Fruit fly (Drosophila melanogaster) whole organism, embryonic: ENCODE results near the gene CG13024.

Source experiments
- Ada2b ChIP-seq: fragments of 200-800 bp; sonication (Bioruptor generic); IDR thresholded peaks from 2 replicates; pipeline ENCODE4 v1.3.6; 2022; ENCODE audit warnings: missing biosample characterization, missing genetic modification characterization
- Adf1 ChIP-seq: fragments of 200-800 bp; sonication (Bioruptor generic); IDR thresholded peaks from 2 replicates; pipeline ENCODE4 v1.3.6; 2022; ENCODE audit warnings: missing biosample characterization, missing genetic modification characterization
- Asciz ChIP-seq: fragments of 200-800 bp; sonication (Bioruptor generic); optimal IDR thresholded peaks from 2 replicates; lab custom pipeline; 2017; ENCODE audit warnings: missing biosample characterization, mild to moderate bottlenecking, missing genetic modification characterization, missing genetic modification reagents
- BtbVII ChIP-seq: fragments of 200-800 bp; sonication (Bioruptor generic); optimal IDR thresholded peaks from 3 replicates; lab custom pipeline; 2017; ENCODE audit warnings: missing biosample characterization, mild to moderate bottlenecking, missing genetic modification characterization
- CG10654 ChIP-seq: fragments of 200-800 bp; sonication (Bioruptor generic); optimal IDR thresholded peaks from 2 replicates; lab custom pipeline; 2016; ENCODE audit warnings: missing biosample characterization, missing genetic modification characterization
- CG12769 ChIP-seq: fragments of 200-800 bp; sonication (Bioruptor generic); optimal IDR thresholded peaks from 2 replicates; lab custom pipeline; 2019; ENCODE audit warnings: missing biosample characterization, mild to moderate bottlenecking, missing genetic modification characterization, moderate library complexity
- CG13775 ChIP-seq: fragments of 200-800 bp; sonication (Bioruptor generic); optimal IDR thresholded peaks from 3 replicates; lab custom pipeline; 2017; ENCODE audit warnings: missing biosample characterization, mild to moderate bottlenecking, missing genetic modification characterization
- CG15514 ChIP-seq: fragments of 200-800 bp; sonication (Bioruptor generic); optimal IDR thresholded peaks from 3 replicates; lab custom pipeline; 2017; ENCODE audit warnings: missing biosample characterization, missing genetic modification characterization, mild to moderate bottlenecking, moderate library complexity, missing genetic modification reagents
- CG15601 ChIP-seq: fragments of 200-800 bp; sonication (Bioruptor generic); optimal IDR thresholded peaks from 3 replicates; lab custom pipeline; 2019; ENCODE audit warnings: missing biosample characterization, mild to moderate bottlenecking, missing genetic modification characterization, moderate library complexity
- CG16813 ChIP-seq: fragments of 200-800 bp; sonication (Bioruptor generic); IDR thresholded peaks from 3 replicates; pipeline ENCODE4 v1.3.6; 2022; ENCODE audit warnings: missing biosample characterization, missing genetic modification characterization; ENCODE audit not compliant: partially characterized antibody
- CG17912 ChIP-seq: fragments of 200-800 bp; sonication (Bioruptor generic); optimal IDR thresholded peaks from 2 replicates; lab custom pipeline; 2018; ENCODE audit warnings: missing biosample characterization, mild to moderate bottlenecking, missing genetic modification characterization
- CG2678 ChIP-seq: fragments of 200-800 bp; sonication (Bioruptor generic); optimal IDR thresholded peaks from 3 replicates; lab custom pipeline; 2019; ENCODE audit warnings: missing biosample characterization, mild to moderate bottlenecking, missing genetic modification characterization, moderate library complexity
- CG2875 ChIP-seq: fragments of 200-800 bp; sonication (Bioruptor generic); optimal IDR thresholded peaks from 2 replicates; lab custom pipeline; 2017; ENCODE audit warnings: missing biosample characterization, mild to moderate bottlenecking, missing genetic modification characterization, missing genetic modification reagents
- CG31224 ChIP-seq: fragments of 200-800 bp; sonication (Bioruptor generic); IDR thresholded peaks from 2 replicates; pipeline ENCODE4 v1.3.6; 2022; ENCODE audit warnings: missing biosample characterization, missing genetic modification characterization
- CG4360 ChIP-seq: fragments of 200-800 bp; sonication (Bioruptor generic); IDR thresholded peaks from 2 replicates; pipeline ENCODE4 v1.3.6; 2022; ENCODE audit warnings: missing biosample characterization, missing genetic modification characterization
- CG4707 ChIP-seq: fragments of 200-800 bp; sonication (Bioruptor generic); optimal IDR thresholded peaks from 2 replicates; lab custom pipeline; 2018; ENCODE audit warnings: missing biosample characterization, mild to moderate bottlenecking, missing genetic modification characterization, moderate library complexity
- CG5245 ChIP-seq: fragments of 200-800 bp; sonication (Bioruptor generic); optimal IDR thresholded peaks from 3 replicates; lab custom pipeline; 2016; ENCODE audit warnings: missing biosample characterization, missing genetic modification characterization
- CG6175 ChIP-seq: fragments of 200-800 bp; sonication (Bioruptor generic); IDR thresholded peaks from 3 replicates; pipeline ENCODE4 v1.3.6; 2022; ENCODE audit warnings: missing biosample characterization, missing genetic modification characterization
- CG7928 ChIP-seq: fragments of 200-800 bp; sonication (Bioruptor generic); optimal IDR thresholded peaks from 2 replicates; lab custom pipeline; 2017; ENCODE audit warnings: missing biosample characterization, mild to moderate bottlenecking, missing genetic modification characterization
- CG9817 ChIP-seq: fragments of 200-800 bp; sonication (Bioruptor generic); optimal IDR thresholded peaks from 2 replicates; lab custom pipeline; 2018; ENCODE audit warnings: missing biosample characterization, mild to moderate bottlenecking, missing genetic modification characterization, moderate library complexity
- Eip74EF ChIP-seq, 2 experiments: fragments of 200-800 bp in 1 of 2; fragments of >200 bp in 1 of 2; sonication (Bioruptor generic) in 1 of 2; optimal IDR thresholded peaks; 2 replicates each; lab custom pipeline; 2017 to 2019; ENCODE audit warnings: missing biosample characterization in 2 of 2, missing genetic modification characterization in 2 of 2, mild to moderate bottlenecking in 1 of 2, moderate library complexity in 1 of 2
- Lhr ChIP-seq: fragments of 200-800 bp; sonication (Bioruptor generic); optimal IDR thresholded peaks from 3 replicates; lab custom pipeline; 2017; ENCODE audit warnings: mild to moderate bottlenecking, missing biosample characterization, missing genetic modification reagents, missing genetic modification characterization
- MTF-1 ChIP-seq: fragments of 200-800 bp; sonication (Bioruptor generic); optimal IDR thresholded peaks from 2 replicates; lab custom pipeline; 2018; ENCODE audit warnings: missing biosample characterization, mild to moderate bottlenecking, missing genetic modification characterization, borderline replicate concordance
- Meics ChIP-seq: fragments of 200-800 bp; sonication (Bioruptor generic); optimal IDR thresholded peaks from 2 replicates; lab custom pipeline; 2017; ENCODE audit warnings: missing biosample characterization, mild to moderate bottlenecking, missing genetic modification characterization
- Sry-δ ChIP-seq: fragments of 200-800 bp; sonication (Bioruptor generic); optimal IDR thresholded peaks from 2 replicates; lab custom pipeline; 2016; ENCODE audit warnings: missing biosample characterization, missing genetic modification characterization
- btn ChIP-seq: fragments of 200-800 bp; sonication (Bioruptor generic); optimal IDR thresholded peaks from 2 replicates; lab custom pipeline; 2016; ENCODE audit warnings: missing biosample characterization, missing genetic modification characterization
- ci ChIP-seq: fragments of 200-800 bp; sonication (Bioruptor generic); IDR thresholded peaks from 3 replicates; pipeline ENCODE4 v1.3.6; 2022; ENCODE audit warnings: missing biosample characterization, missing genetic modification characterization
- crc ChIP-seq: fragments of 200-800 bp; sonication (Bioruptor generic); optimal IDR thresholded peaks from 2 replicates; lab custom pipeline; 2016; ENCODE audit warnings: missing biosample characterization, missing genetic modification characterization
- gcm ChIP-seq: fragments of 200-800 bp; sonication (Bioruptor generic); optimal IDR thresholded peaks from 2 replicates; lab custom pipeline; 2019; ENCODE audit warnings: missing biosample characterization, mild to moderate bottlenecking, missing genetic modification characterization, moderate library complexity
- gro ChIP-seq: fragments of 200-800 bp; sonication (Bioruptor generic); optimal IDR thresholded peaks from 2 replicates; lab custom pipeline; 2016; ENCODE audit warnings: missing biosample characterization, missing genetic modification characterization
- hbn ChIP-seq: fragments of 200-800 bp; sonication (Bioruptor generic); IDR thresholded peaks from 2 replicates; pipeline ENCODE4 v1.3.6; 2022; ENCODE audit warnings: missing biosample characterization, missing genetic modification characterization; ENCODE audit not compliant: partially characterized antibody
- jumu ChIP-seq: fragments of 200-800 bp; sonication (Bioruptor generic); optimal IDR thresholded peaks from 3 replicates; lab custom pipeline; 2016; ENCODE audit warnings: missing biosample characterization, missing genetic modification characterization
- mld ChIP-seq: fragments of 200-800 bp; sonication (Bioruptor generic); IDR thresholded peaks from 3 replicates; pipeline ENCODE4 v1.3.6; 2022; ENCODE audit warnings: missing biosample characterization, missing genetic modification characterization; ENCODE audit not compliant: partially characterized antibody
- nerfin-1 ChIP-seq: fragments of 200-800 bp; sonication (Bioruptor generic); optimal IDR thresholded peaks from 3 replicates; lab custom pipeline; 2019; ENCODE audit warnings: missing biosample characterization, mild to moderate bottlenecking, missing genetic modification characterization, moderate library complexity
- nerfin-2 ChIP-seq: fragments of 200-800 bp; sonication (Bioruptor generic); IDR thresholded peaks from 2 replicates; pipeline ENCODE4 v1.3.6; 2022; ENCODE audit warnings: missing biosample characterization, missing genetic modification characterization; ENCODE audit not compliant: partially characterized antibody
- p53 ChIP-seq: fragments of 200-800 bp; sonication (Bioruptor generic); optimal IDR thresholded peaks from 2 replicates; lab custom pipeline; 2016; ENCODE audit warnings: missing biosample characterization, missing genetic modification characterization
- pan ChIP-seq, 4 experiments: fragments of >200 bp in 3 of 4; fragments of 200-800 bp in 1 of 4; sonication (Bioruptor generic) in 1 of 4; optimal IDR thresholded peaks in 3 of 4; IDR thresholded peaks in 1 of 4; 2 replicates each; pipeline versions ENCODE4 v1.3.6 to Lab custom; 2017 to 2022; ENCODE audit warnings: missing biosample characterization in 2 of 4, missing genetic modification characterization in 2 of 4, mixed read lengths in 1 of 4
- sima ChIP-seq: fragments of 200-800 bp; sonication (Bioruptor generic); optimal IDR thresholded peaks from 2 replicates; lab custom pipeline; 2016; ENCODE audit warnings: missing biosample characterization, missing genetic modification characterization
- sqz ChIP-seq: fragments of 200-800 bp; sonication (Bioruptor generic); optimal IDR thresholded peaks from 3 replicates; lab custom pipeline; 2018; ENCODE audit warnings: missing biosample characterization, mild to moderate bottlenecking, missing genetic modification characterization
- tin ChIP-seq: fragments of 200-800 bp; sonication (Bioruptor generic); optimal IDR thresholded peaks from 3 replicates; lab custom pipeline; 2016; ENCODE audit warnings: missing biosample characterization, missing genetic modification characterization
- trem ChIP-seq: fragments of 200-800 bp; optimal IDR thresholded peaks from 3 replicates; lab custom pipeline; 2019; ENCODE audit warnings: missing biosample characterization, mild to moderate bottlenecking, missing genetic modification characterization, moderate library complexity
- ttk ChIP-seq: fragments of 200-800 bp; sonication (Bioruptor generic); IDR thresholded peaks from 2 replicates; pipeline ENCODE4 v2.1.2; 2022; ENCODE audit warnings: missing biosample characterization, missing genetic modification characterization
- usp ChIP-seq: fragments of >200 bp; optimal IDR thresholded peaks from 2 replicates; lab custom pipeline; 2017; ENCODE audit warnings: missing biosample characterization, missing genetic modification characterization
- vnd ChIP-seq: fragments of 200-800 bp; sonication (Bioruptor generic); IDR thresholded peaks from 3 replicates; pipeline ENCODE4 v1.3.6; 2022; ENCODE audit warnings: missing biosample characterization, missing genetic modification characterization; ENCODE audit not compliant: partially characterized antibody
- wor ChIP-seq: fragments of 200-800 bp; sonication (Bioruptor generic); IDR thresholded peaks from 2 replicates; pipeline ENCODE4 v1.3.6; 2022; ENCODE audit warnings: missing biosample characterization, missing genetic modification characterization

The CG13024 gene

DNA sequence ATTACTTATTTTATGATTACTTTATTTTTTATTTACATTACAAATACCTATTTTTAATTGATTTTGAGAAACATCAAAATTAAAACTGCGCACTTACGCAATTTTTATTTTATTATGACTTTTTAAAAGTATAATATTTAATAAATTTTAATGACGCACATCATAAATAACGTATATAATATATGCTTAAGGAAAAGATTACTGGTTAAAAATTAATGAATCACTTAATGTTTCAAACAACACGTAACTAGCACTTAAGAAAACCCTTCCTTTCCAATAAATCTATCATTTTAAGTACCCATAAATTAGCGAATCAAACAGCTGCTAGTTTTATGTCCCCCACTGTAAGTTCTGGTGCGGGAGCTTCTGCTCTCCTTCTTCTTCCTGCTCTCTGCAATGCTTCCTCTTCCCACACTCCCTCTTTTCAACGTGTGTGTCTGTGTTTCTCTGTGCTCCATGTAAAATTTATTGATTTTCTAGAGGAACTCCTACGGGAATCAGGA lies 22.0 kb downstream of the CG13024 start (continued):
- peak; percentile 54; the same call in 2 of the 3 replicates for TF ChIP-seq ci (GFP tag; lab: Robert Waterston, UW)
- peak; percentile 85 for TF ChIP-seq BtbVII (GFP tag; lab: Kevin White, UChicago)
- TF ChIP-seq Asciz (GFP tag; lab: Kevin White, UChicago), result peak; percentile 35
- TF ChIP-seq Lhr (GFP tag; lab: Kevin White, UChicago), result peak; percentile 35
- peak; percentile 57 for TF ChIP-seq CG9817 (tag; lab: Kevin White, UChicago)
- TF ChIP-seq CG2678 (tag; lab: Kevin White, UChicago), result peak; percentile 90
- peak; percentile 11 for TF ChIP-seq CG12769 (tag; lab: Kevin White, UChicago)
- no peak for TF ChIP-seq crc (GFP tag; lab: Kevin White, UChicago)
- TF ChIP-seq Meics (GFP tag; lab: Kevin White, UChicago), result peak; percentile 82
- no peak for TF ChIP-seq Sry-δ
- TF ChIP-seq jumu (GFP tag; lab: Kevin White, UChicago), result no peak
- TF ChIP-seq CG31224 (GFP tag; lab: Robert Waterston, UW), result peak; percentile 56; the same call in 1 of the 2 replicates
- TF ChIP-seq CG6175 (GFP tag; lab: Robert Waterston, UW), result no peak
- 0 out of 2 replicates have a peak, but pooled peaks have one; percentile 34 for TF ChIP-seq wor
- peak; percentile 54 for TF ChIP-seq Ada2b (GFP tag; lab: Robert Waterston, UW)
- TF ChIP-seq Eip74EF (GFP tag; optimal IDR thresholded peaks at IDR 0.05; lab: Kevin White, UChicago), result peak in 1 of 2 experiments; percentile 17
- TF ChIP-seq sqz (GFP tag; lab: Kevin White, UChicago), result peak; percentile 34

DNA sequence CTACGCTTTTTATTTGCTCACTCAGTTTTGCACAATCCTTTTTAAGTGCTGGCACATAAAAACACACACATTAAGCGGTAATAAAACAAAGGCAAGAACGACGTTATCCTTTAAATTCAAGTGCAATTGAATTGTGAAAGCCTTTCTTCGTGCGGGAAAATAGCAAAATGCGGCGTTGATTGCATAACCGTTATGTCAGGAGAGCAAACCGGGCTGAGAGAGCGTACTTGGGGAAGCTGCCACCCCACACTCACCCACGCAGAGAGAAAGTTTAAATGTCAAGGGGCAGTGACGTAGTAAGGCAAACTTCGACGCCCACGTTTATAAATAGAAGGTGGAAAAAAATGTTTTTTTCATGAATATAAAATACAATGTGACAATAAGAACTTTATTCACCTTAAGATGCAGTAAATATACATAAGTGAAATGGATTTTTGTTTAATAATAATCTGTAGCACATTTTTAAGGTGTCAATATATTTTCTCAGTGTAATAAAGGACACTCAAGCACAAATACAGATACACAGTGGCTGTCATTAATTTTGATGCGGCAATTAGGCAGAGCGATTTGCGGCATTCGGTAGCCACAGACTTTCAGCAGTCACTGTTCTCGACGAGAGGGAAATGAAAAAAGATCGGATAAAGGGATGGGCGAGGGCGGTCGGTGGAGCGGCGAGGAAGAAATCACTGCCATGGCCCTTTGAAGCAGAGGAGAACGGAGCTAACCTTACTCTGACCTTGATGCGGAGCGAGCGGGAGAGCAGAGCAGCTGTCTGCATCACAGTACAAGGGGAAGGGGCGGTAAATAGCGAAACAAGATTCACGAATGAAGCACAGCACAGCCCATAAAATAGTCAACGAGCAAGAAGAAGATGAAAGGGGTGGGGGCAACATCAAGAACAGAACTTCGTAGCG lies 22.8 kb downstream of the CG13024 start:
- TF ChIP-seq Adf1 (peak; percentile 23; the same call in 1 of the 2 replicates), MTF-1 (GFP tag; lab: Kevin White, UChicago) (no peak), vnd (GFP tag; lab: Robert Waterston, UW) (no peak), sima (GFP tag; lab: Kevin White, UChicago) (no peak), p53 (GFP tag; lab: Kevin White, UChicago) (no peak), CG12769 (tag; lab: Kevin White, UChicago) (peak; percentile 37), CG17912 (GFP tag; lab: Kevin White, UChicago) (no peak), CG5245 (GFP tag; lab: Kevin White, UChicago) (no peak), nerfin-1 (tag; lab: Kevin White, UChicago) (no peak), CG4360 (GFP tag; lab: Robert Waterston, UW) (no peak), CG16813 (GFP tag; lab: Robert Waterston, UW) (no peak), CG15514 (peak; percentile 27), ttk (GFP tag; lab: Robert Waterston, UW) (no peak), trem (tag; lab: Kevin White, UChicago) (no peak), usp (no peak), CG13775 (GFP tag; lab: Kevin White, UChicago) (no peak), gro (GFP tag; lab: Kevin White, UChicago) (peak; percentile 47), CG2875 (no peak), hbn (GFP tag; lab: Robert Waterston, UW) (no peak), mld (no peak), nerfin-2 (GFP tag; lab: Robert Waterston, UW) (no peak), CG10654 (GFP tag; lab: Kevin White, UChicago) (peak; percentile 17), CG4707 (no peak), CG15601 (tag; lab: Kevin White, UChicago) (peak; percentile 23), Lhr (GFP tag; lab: Kevin White, UChicago) (no peak), CG7928 (GFP tag; lab: Kevin White, UChicago) (no peak), gcm (peak; percentile 13), pan (optimal IDR thresholded peaks at IDR 0.05; lab: Kevin White, UChicago) (no peak), pan (GFP tag; optimal IDR thresholded peaks at IDR 0.05 in 1 of 2, IDR thresholded peaks at IDR 0.05 in 1 of 2) (no peak), tin (GFP tag; lab: Kevin White, UChicago) (peak; percentile 28), btn (GFP tag; lab: Kevin White, UChicago) (peak; percentile 33)
